Fruit fly (Drosophila melanogaster): ENCODE measurements around the gene Arl1.

Gene Arl1

DNA sequence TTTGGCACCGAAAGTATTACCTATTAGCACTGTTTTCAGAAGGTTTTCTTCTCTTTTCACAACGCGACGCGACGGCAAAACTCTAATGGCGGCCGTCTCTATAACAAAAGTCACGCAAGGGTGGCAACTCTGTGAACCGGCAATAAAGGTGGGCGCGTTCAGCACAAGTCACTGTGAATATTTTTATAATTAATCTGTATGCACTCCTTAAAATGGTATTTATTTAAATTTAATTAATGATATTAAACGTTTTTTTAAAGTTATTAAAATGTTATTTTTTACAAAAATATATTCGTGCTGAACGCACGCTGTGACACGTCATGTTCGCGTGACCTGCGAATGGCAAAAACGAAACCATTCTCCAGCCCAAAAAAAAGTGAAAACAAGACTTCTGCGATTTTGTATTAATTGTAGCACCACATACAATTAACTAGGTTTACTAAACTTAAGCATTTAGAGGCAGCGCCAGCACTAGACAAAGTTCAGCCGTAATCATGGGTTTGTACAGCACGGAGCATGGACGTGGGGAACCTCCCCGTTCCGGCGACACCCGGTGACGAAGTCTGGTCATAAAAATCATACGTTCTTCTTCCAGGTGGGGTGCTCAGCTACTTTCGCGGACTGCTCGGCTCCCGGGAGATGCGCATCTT lies at the start of gene Arl1, which contains the start of gene brm (continued):
- TF ChIP-seq Dp (GFP tag; optimal IDR thresholded peaks at IDR 0.05): peak; percentile 40
- TF ChIP-seq CG15073 (GFP tag; optimal IDR thresholded peaks at IDR 0.05): peak; percentile 82
- no peak for TF ChIP-seq pan (optimal IDR thresholded peaks at IDR 0.05)
- peak in 1 of 2 experiments; percentile 99 for TF ChIP-seq pan (GFP tag; optimal IDR thresholded peaks at IDR 0.05 in 1 of 2, IDR thresholded peaks at IDR 0.05 in 1 of 2)
- peak; percentile 98 for TF ChIP-seq Hr3 (GFP tag; optimal IDR thresholded peaks at IDR 0.05)
- TF ChIP-seq lov (optimal IDR thresholded peaks at IDR 0.05): no peak
- TF ChIP-seq lov (GFP tag; IDR thresholded peaks at IDR 0.05): peak; percentile 98
- TF ChIP-seq lilli (GFP tag; optimal IDR thresholded peaks at IDR 0.05): peak; percentile 98
- peak; percentile 89 for TF ChIP-seq gro (GFP tag; optimal IDR thresholded peaks at IDR 0.05)
- peak; percentile 99 for TF ChIP-seq CG11085 (GFP tag; IDR thresholded peaks at IDR 0.05)
- 0 out of 2 replicates have a peak, but pooled peaks have one; percentile 40 for TF ChIP-seq unc-4 (GFP tag; IDR thresholded peaks at IDR 0.05; ENCODE audit: partially characterized antibody)
- peak; percentile 57 for TF ChIP-seq CG12744 (GFP tag; optimal IDR thresholded peaks at IDR 0.05)
- peak; percentile 100 for TF ChIP-seq Rfx (GFP tag; IDR thresholded peaks at IDR 0.05)
- TF ChIP-seq mirr (GFP tag; optimal IDR thresholded peaks at IDR 0.05): peak; percentile 97
- peak; percentile 99 for TF ChIP-seq Fer1 (GFP tag; optimal IDR thresholded peaks at IDR 0.05)
- TF ChIP-seq CG16779 (GFP tag; IDR thresholded peaks at IDR 0.05): peak; percentile 98
- TF ChIP-seq B-H1 (GFP tag; IDR thresholded peaks at IDR 0.05): peak; percentile 99
- TF ChIP-seq pros (GFP tag; optimal IDR thresholded peaks at IDR 0.05): peak; percentile 76
- TF ChIP-seq CG2129 (GFP tag; IDR thresholded peaks at IDR 0.05; ENCODE audit: partially characterized antibody): no peak
- TF ChIP-seq CG8089 (GFP tag; optimal IDR thresholded peaks at IDR 0.05): peak; percentile 54
- TF ChIP-seq Oli (tag; optimal IDR thresholded peaks at IDR 0.05): peak; percentile 97
- TF ChIP-seq jigr1 (GFP tag; IDR thresholded peaks at IDR 0.05): peak; percentile 96
- TF ChIP-seq D (optimal IDR thresholded peaks at IDR 0.05): no peak
- TF ChIP-seq D (GFP tag; optimal IDR thresholded peaks at IDR 0.05): peak; percentile 97
- TF ChIP-seq CG2120 (GFP tag; optimal IDR thresholded peaks at IDR 0.05): peak; percentile 97
- TF ChIP-seq ash1 (GFP tag; optimal IDR thresholded peaks at IDR 0.05): peak; percentile 93
- TF ChIP-seq CG17802 (tag; optimal IDR thresholded peaks at IDR 0.05): peak; percentile 93
- peak; percentile 93 for TF ChIP-seq mam (GFP tag; optimal IDR thresholded peaks at IDR 0.05)
- TF ChIP-seq Ada2b (GFP tag; IDR thresholded peaks at IDR 0.05): peak; percentile 99
- peak; percentile 94 for TF ChIP-seq CG15514 (GFP tag; optimal IDR thresholded peaks at IDR 0.05)
- peak; percentile 15 for TF ChIP-seq disco-r (GFP tag; optimal IDR thresholded peaks at IDR 0.05)
- peak; percentile 54 for TF ChIP-seq Dref (GFP tag; IDR thresholded peaks at IDR 0.05)
- TF ChIP-seq CG1647 (GFP tag; optimal IDR thresholded peaks at IDR 0.05): peak; percentile 92
- TF ChIP-seq sd (tag; optimal IDR thresholded peaks at IDR 0.05): peak; percentile 91
- TF ChIP-seq sc (optimal IDR thresholded peaks at IDR 0.05): no peak
- TF ChIP-seq sc (GFP tag; optimal IDR thresholded peaks at IDR 0.05): peak; percentile 96
- TF ChIP-seq CG6854 (GFP tag; optimal IDR thresholded peaks at IDR 0.05): peak; percentile 94
- 0 out of 2 replicates have a peak, but pooled peaks have one; percentile 9 for TF ChIP-seq sna (GFP tag; IDR thresholded peaks at IDR 0.05; ENCODE audit: partially characterized antibody)
- TF ChIP-seq ara (GFP tag; IDR thresholded peaks at IDR 0.05): peak; percentile 99
- peak; percentile 92 for TF ChIP-seq corto (GFP tag; optimal IDR thresholded peaks at IDR 0.05)
- peak; percentile 98 for TF ChIP-seq Ssrp (tag; optimal IDR thresholded peaks at IDR 0.05)
- peak; percentile 10 for TF ChIP-seq Kr (GFP tag; optimal IDR thresholded peaks at IDR 0.05)
- TF ChIP-seq cad (GFP tag; optimal IDR thresholded peaks at IDR 0.05): no peak
- TF ChIP-seq Blimp-1 (GFP tag; optimal IDR thresholded peaks at IDR 0.05): peak; percentile 95
- TF ChIP-seq Hr51 (GFP tag; optimal IDR thresholded peaks at IDR 0.05): peak; percentile 94 to 97
- TF ChIP-seq Atf-2 (GFP tag; optimal IDR thresholded peaks at IDR 0.05): peak; percentile 73
- peak; percentile 99 for TF ChIP-seq rib (GFP tag; IDR thresholded peaks at IDR 0.05)
- TF ChIP-seq tap (tag; optimal IDR thresholded peaks at IDR 0.05): peak; percentile 96
- TF ChIP-seq CG10565 (GFP tag; optimal IDR thresholded peaks at IDR 0.05): peak; percentile 87
- peak; percentile 98 for TF ChIP-seq CG17912 (GFP tag; optimal IDR thresholded peaks at IDR 0.05)
